Worm (Caenorhabditis elegans) whole organism, L4/young adult: ENCODE data around the gene F59B10.5.

Experiments
- W03F9.2 ChIP-seq: fragments of 150-350 bp; optimal IDR thresholded peaks from 2 replicates; lab custom pipeline; 2014; ENCODE audit warnings: missing biosample characterization, missing genetic modification characterization
- dao-5 ChIP-seq: sonication (generic microtip); optimal IDR thresholded peaks from 2 replicates; lab custom pipeline; 2016; ENCODE audit warnings: missing genotype, missing genetic modification characterization, moderate library complexity, missing compliant biosample characterization

DNA sequence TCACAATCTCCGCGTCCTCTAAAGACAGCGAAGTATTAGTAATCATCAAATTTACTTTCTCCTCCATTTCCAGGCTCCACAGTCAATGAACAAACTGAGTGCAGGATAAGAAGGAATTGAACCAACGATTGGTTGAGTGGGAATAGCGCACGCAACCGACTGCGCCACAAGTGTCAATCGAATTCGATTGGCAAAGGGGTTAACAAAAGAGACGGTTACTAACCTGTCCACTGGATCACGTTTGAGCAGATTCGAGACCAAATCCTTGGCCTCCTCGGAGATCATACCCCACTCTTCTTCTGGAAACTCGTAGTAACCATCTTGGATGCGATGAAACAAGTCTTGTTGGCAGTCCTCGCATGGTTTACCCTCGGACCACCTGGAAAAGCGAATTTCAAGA, 21.7 kb upstream of the F59B10.5 start:
- no peak for TF ChIP-seq W03F9.2 (tag; lab: Kevin White, UChicago)
- TF ChIP-seq dao-5 (tag; lab: Kevin White, UChicago) = no peak
